Comparison of ENCODE assay signal across 3 fruit fly cellular contexts in genomic region chr2L:5523848-5524473, dm6.
TF ChIP-seq lines count a peak whose summit lies in the region.

Vps52 (minus strand) TSS chr2L:5523898.
Elp4 (plus strand) TSS chr2L:5524139.

TF ChIP-seq in whole organism, adult, 20 proteins besides CTCF, POLR2A, EP300 and RAD21 (continued from another document):
- TF ChIP-seq CG7101 (tag; optimal IDR thresholded peaks at IDR 0.05; lab: Kevin White, UChicago) (peak; percentile 83), CG12768 (GFP tag; optimal IDR thresholded peaks at IDR 0.05; lab: Kevin White, UChicago) (peak; percentile 77)

TF ChIP-seq in whole organism, embryonic, 481 proteins besides CTCF, POLR2A, EP300 and RAD21 (continued from another document and continues in another):
- TF ChIP-seq caup (GFP tag; optimal IDR thresholded peaks at IDR 0.05; lab: Kevin White, UChicago; ENCODE audit: severe bottlenecking) (no peak), dmrt99B (tag; optimal IDR thresholded peaks at IDR 0.05; lab: Kevin White, UChicago) (no peak), Rfx (GFP tag; IDR thresholded peaks at IDR 0.05; lab: Robert Waterston, UW) (peak; percentile 76; the same call in 1 of the 2 replicates), zen (tag; optimal IDR thresholded peaks at IDR 0.05; lab: Kevin White, UChicago) (peak; percentile 71), CG2199 (GFP tag; IDR thresholded peaks at IDR 0.05; lab: Robert Waterston, UW) (no peak), CG6683 (GFP tag; optimal IDR thresholded peaks at IDR 0.05; lab: Kevin White, UChicago) (peak; percentile 54), gt (GFP tag; IDR thresholded peaks at IDR 0.05; lab: Robert Waterston, UW) (no peak), gem (tag; optimal IDR thresholded peaks at IDR 0.05; lab: Kevin White, UChicago) (peak; percentile 88), vnd (GFP tag; IDR thresholded peaks at IDR 0.05; lab: Robert Waterston, UW; ENCODE audit: partially characterized antibody) (peak; percentile 78), Drgx (GFP tag; IDR thresholded peaks at IDR 0.05; lab: Robert Waterston, UW) (peak; percentile 57; the same call in 1 of the 2 replicates), kni (GFP tag; optimal IDR thresholded peaks at IDR 0.05; lab: Kevin White, UChicago) (no peak), dysf (GFP tag; IDR thresholded peaks at IDR 0.05; lab: Robert Waterston, UW) (peak; percentile 78), Ada2b (GFP tag; IDR thresholded peaks at IDR 0.05; lab: Robert Waterston, UW) (peak; percentile 56), peb (GFP tag; IDR thresholded peaks at IDR 0.05; lab: Robert Waterston, UW) (peak; percentile 36; the same call in 1 of the 2 replicates), Vsx1 (GFP tag; optimal IDR thresholded peaks at IDR 0.05; lab: Kevin White, UChicago) (no peak), CG12299 (tag; optimal IDR thresholded peaks at IDR 0.05; lab: Kevin White, UChicago) (peak; percentile 60), CG8359 (GFP tag; optimal IDR thresholded peaks at IDR 0.05; lab: Kevin White, UChicago; ENCODE audit: borderline replicate concordance) (no peak), CG2202 (tag; optimal IDR thresholded peaks at IDR 0.05; lab: Kevin White, UChicago) (no peak), bsh (GFP tag; optimal IDR thresholded peaks at IDR 0.05; lab: Kevin White, UChicago) (peak in 1 of 2 experiments; percentile 72), Ravus (GFP tag; IDR thresholded peaks at IDR 0.05; lab: Robert Waterston, UW) (no peak; the same call in 1 of the 2 replicates), corto (GFP tag; optimal IDR thresholded peaks at IDR 0.05; lab: Kevin White, UChicago) (no peak), Lim3 (GFP tag; IDR thresholded peaks at IDR 0.05; lab: Robert Waterston, UW) (no peak), zfh1 (GFP tag; IDR thresholded peaks at IDR 0.05; lab: Robert Waterston, UW) (peak; percentile 64), CG11560 (tag; IDR thresholded peaks at IDR 0.05; lab: Robert Waterston, UW) (0 out of 3 replicates have a peak, but pooled peaks have one; percentile 30), disco-r (GFP tag; optimal IDR thresholded peaks at IDR 0.05; lab: Kevin White, UChicago) (no peak), Hr3 (GFP tag; optimal IDR thresholded peaks at IDR 0.05; lab: Kevin White, UChicago) (peak; percentile 85), CG9876 (GFP tag; optimal IDR thresholded peaks at IDR 0.05; lab: Kevin White, UChicago) (peak; percentile 32), bab2 (GFP tag; optimal IDR thresholded peaks at IDR 0.05; lab: Kevin White, UChicago) (peak; percentile 49), CG30431 (GFP tag; optimal IDR thresholded peaks at IDR 0.05; lab: Kevin White, UChicago) (peak; percentile 21), CG12942 (GFP tag; optimal IDR thresholded peaks at IDR 0.05; lab: Kevin White, UChicago) (peak; percentile 71), Sry-δ (GFP tag; optimal IDR thresholded peaks at IDR 0.05; lab: Kevin White, UChicago) (peak; percentile 76), CG33557 (GFP tag; optimal IDR thresholded peaks at IDR 0.05; lab: Kevin White, UChicago) (peak; percentile 67), tna (GFP tag; IDR thresholded peaks at IDR 0.05; lab: Robert Waterston, UW; ENCODE audit: partially characterized antibody) (peak; percentile 64), CG10366 (GFP tag; IDR thresholded peaks at IDR 0.05; lab: Robert Waterston, UW) (peak; percentile 57), CG15601 (tag; optimal IDR thresholded peaks at IDR 0.05; lab: Kevin White, UChicago) (peak; percentile 69), D19A (tag; optimal IDR thresholded peaks at IDR 0.05; lab: Kevin White, UChicago) (no peak), lbe (GFP tag; optimal IDR thresholded peaks at IDR 0.05; lab: Kevin White, UChicago) (no peak), Mes4 (GFP tag; optimal IDR thresholded peaks at IDR 0.05; lab: Kevin White, UChicago) (peak; percentile 17), CG10321 (GFP tag; IDR thresholded peaks at IDR 0.05; lab: Robert Waterston, UW) (no peak), CG31388 (GFP tag; optimal IDR thresholded peaks at IDR 0.05; lab: Kevin White, UChicago) (peak; percentile 37), Sox102F (GFP tag; optimal IDR thresholded peaks at IDR 0.05; lab: Kevin White, UChicago) (no peak), CG13775 (GFP tag; optimal IDR thresholded peaks at IDR 0.05; lab: Kevin White, UChicago) (peak; percentile 81), CG9817 (tag; optimal IDR thresholded peaks at IDR 0.05; lab: Kevin White, UChicago) (peak; percentile 75), CG8944 (GFP tag; optimal IDR thresholded peaks at IDR 0.05; lab: Kevin White, UChicago) (peak; percentile 25), Xbp1 (GFP tag; optimal IDR thresholded peaks at IDR 0.05; lab: Kevin White, UChicago) (peak; percentile 81), fd3F (GFP tag; optimal IDR thresholded peaks at IDR 0.05; lab: Kevin White, UChicago) (peak; percentile 78), CG10274 (GFP tag; optimal IDR thresholded peaks at IDR 0.05; lab: Kevin White, UChicago) (peak; percentile 12), C15 (GFP tag; IDR thresholded peaks at IDR 0.05; lab: Robert Waterston, UW) (no peak), sisA (GFP tag; IDR thresholded peaks at IDR 0.05; lab: Robert Waterston, UW) (peak; percentile 34; the same call in 1 of the 2 replicates), Nf-YA (GFP tag; IDR thresholded peaks at IDR 0.05; lab: Robert Waterston, UW) (no peak), CG16815 (GFP tag; optimal IDR thresholded peaks at IDR 0.05; lab: Kevin White, UChicago) (peak; percentile 60), Trl (optimal IDR thresholded peaks at IDR 0.05; lab: Kevin White, UChicago) (no peak), Trl (GFP tag; optimal IDR thresholded peaks at IDR 0.05; lab: Kevin White, UChicago) (peak; percentile 22), CkIIα-i1 (GFP tag; IDR thresholded peaks at IDR 0.05; lab: Robert Waterston, UW) (no peak), Scr (GFP tag; IDR thresholded peaks at IDR 0.05; lab: Robert Waterston, UW; ENCODE audit: partially characterized antibody) (peak; percentile 77), CG15011 (GFP tag; optimal IDR thresholded peaks at IDR 0.05; lab: Kevin White, UChicago) (no peak), CG34376 (GFP tag; optimal IDR thresholded peaks at IDR 0.05; lab: Kevin White, UChicago) (peak; percentile 49), CG11723 (GFP tag; optimal IDR thresholded peaks at IDR 0.05; lab: Kevin White, UChicago) (no peak), Adf1 (GFP tag; IDR thresholded peaks at IDR 0.05; lab: Robert Waterston, UW) (no peak), Doc2 (GFP tag; IDR thresholded peaks at IDR 0.05; lab: Robert Waterston, UW) (no peak), CG4282 (GFP tag; optimal IDR thresholded peaks at IDR 0.05; lab: Kevin White, UChicago) (no peak), Doc3 (GFP tag; IDR thresholded peaks at IDR 0.05; lab: Robert Waterston, UW; ENCODE audit: partially characterized antibody) (peak; percentile 61; the same call in 2 of the 3 replicates), CG11456 (GFP tag; IDR thresholded peaks at IDR 0.05; lab: Robert Waterston, UW) (peak; percentile 74; the same call in 2 of the 3 replicates)

TF ChIP-seq in whole organism, prepupa, 60 proteins besides CTCF, POLR2A, EP300 and RAD21 (continued from another document):
- TF ChIP-seq CG3032 (tag; optimal IDR thresholded peaks at IDR 0.05; lab: Kevin White, UChicago) (peak; percentile 80), fd59A (GFP tag; optimal IDR thresholded peaks at IDR 0.05; lab: Kevin White, UChicago) (no peak), salr (GFP tag; optimal IDR thresholded peaks at IDR 0.05; lab: Kevin White, UChicago) (no peak), esn (GFP tag; optimal IDR thresholded peaks at IDR 0.05; lab: Kevin White, UChicago) (peak; percentile 77), Eip75B (GFP tag; optimal IDR thresholded peaks at IDR 0.05; lab: Kevin White, UChicago) (no peak), topi (GFP tag; optimal IDR thresholded peaks at IDR 0.05; lab: Kevin White, UChicago) (no peak), CG6792 (GFP tag; optimal IDR thresholded peaks at IDR 0.05; lab: Kevin White, UChicago) (no peak), CG32006 (GFP tag; optimal IDR thresholded peaks at IDR 0.05; lab: Kevin White, UChicago) (no peak), CG3919 (GFP tag; optimal IDR thresholded peaks at IDR 0.05; lab: Kevin White, UChicago) (no peak), CG8319 (GFP tag; optimal IDR thresholded peaks at IDR 0.05; lab: Kevin White, UChicago) (peak; percentile 24), acj6 (GFP tag; optimal IDR thresholded peaks at IDR 0.05; lab: Kevin White, UChicago) (no peak), CG4318 (GFP tag; optimal IDR thresholded peaks at IDR 0.05; lab: Kevin White, UChicago) (no peak), CG10669 (GFP tag; optimal IDR thresholded peaks at IDR 0.05; lab: Kevin White, UChicago) (no peak), Hr39 (GFP tag; optimal IDR thresholded peaks at IDR 0.05; lab: Kevin White, UChicago) (no peak), achi (GFP tag; optimal IDR thresholded peaks at IDR 0.05; lab: Kevin White, UChicago) (no peak), dsx (GFP tag; optimal IDR thresholded peaks at IDR 0.05; lab: Kevin White, UChicago; ENCODE audit: poor library complexity, severe bottlenecking) (no peak), CG31627 (GFP tag; optimal IDR thresholded peaks at IDR 0.05; lab: Kevin White, UChicago) (peak; percentile 73), OdsH (GFP tag; optimal IDR thresholded peaks at IDR 0.05; lab: Kevin White, UChicago) (no peak), CG11294 (GFP tag; IDR thresholded peaks at IDR 0.05; lab: Robert Waterston, UW) (peak; percentile 29; the same call in 1 of the 2 replicates), ss (GFP tag; optimal IDR thresholded peaks at IDR 0.05; lab: Kevin White, UChicago) (no peak), net (GFP tag; optimal IDR thresholded peaks at IDR 0.05; lab: Kevin White, UChicago) (no peak), Sox14 (GFP tag; optimal IDR thresholded peaks at IDR 0.05; lab: Kevin White, UChicago) (no peak), Met (GFP tag; optimal IDR thresholded peaks at IDR 0.05; lab: Kevin White, UChicago) (no peak), pdm3 (GFP tag; optimal IDR thresholded peaks at IDR 0.05; lab: Kevin White, UChicago) (no peak), Ets96B (tag; optimal IDR thresholded peaks at IDR 0.05; lab: Kevin White, UChicago) (peak; percentile 62), Sox102F (GFP tag; optimal IDR thresholded peaks at IDR 0.05; lab: Kevin White, UChicago) (no peak), Eip93F (GFP tag; optimal IDR thresholded peaks at IDR 0.05; lab: Kevin White, UChicago) (no peak), CG10631 (GFP tag; optimal IDR thresholded peaks at IDR 0.05; lab: Kevin White, UChicago) (no peak), Eip78C (GFP tag; lab: Kevin White, UChicago) (no peak), svp (GFP tag; lab: Kevin White, UChicago) (no peak), CG8632 (GFP tag; optimal IDR thresholded peaks at IDR 0.05; lab: Kevin White, UChicago) (peak; percentile 55), Sox15 (GFP tag; optimal IDR thresholded peaks at IDR 0.05; lab: Kevin White, UChicago) (peak; percentile 67), vri (GFP tag; optimal IDR thresholded peaks at IDR 0.05; lab: Kevin White, UChicago) (no peak), Gug (GFP tag; IDR thresholded peaks at IDR 0.05; lab: Robert Waterston, UW) (peak; percentile 60), CG11762 (GFP tag; optimal IDR thresholded peaks at IDR 0.05; lab: Kevin White, UChicago; ENCODE audit: insufficient read depth) (no peak), spab (GFP tag; optimal IDR thresholded peaks at IDR 0.05; lab: Kevin White, UChicago) (no peak), fd85E (GFP tag; optimal IDR thresholded peaks at IDR 0.05; lab: Kevin White, UChicago) (no peak), Blimp-1 (GFP tag; optimal IDR thresholded peaks at IDR 0.05; lab: Kevin White, UChicago) (no peak), lz (GFP tag; optimal IDR thresholded peaks at IDR 0.05; lab: Kevin White, UChicago) (peak; percentile 72), CG6808 (GFP tag; optimal IDR thresholded peaks at IDR 0.05; lab: Kevin White, UChicago) (no peak), CG11902 (GFP tag; optimal IDR thresholded peaks at IDR 0.05; lab: Kevin White, UChicago) (peak; percentile 55)
TF ChIP-seq in whole organism, prepupa: peak in this region for 20.
